Fruit fly (Drosophila melanogaster): ENCODE results near the gene mtSSB.

DNA sequence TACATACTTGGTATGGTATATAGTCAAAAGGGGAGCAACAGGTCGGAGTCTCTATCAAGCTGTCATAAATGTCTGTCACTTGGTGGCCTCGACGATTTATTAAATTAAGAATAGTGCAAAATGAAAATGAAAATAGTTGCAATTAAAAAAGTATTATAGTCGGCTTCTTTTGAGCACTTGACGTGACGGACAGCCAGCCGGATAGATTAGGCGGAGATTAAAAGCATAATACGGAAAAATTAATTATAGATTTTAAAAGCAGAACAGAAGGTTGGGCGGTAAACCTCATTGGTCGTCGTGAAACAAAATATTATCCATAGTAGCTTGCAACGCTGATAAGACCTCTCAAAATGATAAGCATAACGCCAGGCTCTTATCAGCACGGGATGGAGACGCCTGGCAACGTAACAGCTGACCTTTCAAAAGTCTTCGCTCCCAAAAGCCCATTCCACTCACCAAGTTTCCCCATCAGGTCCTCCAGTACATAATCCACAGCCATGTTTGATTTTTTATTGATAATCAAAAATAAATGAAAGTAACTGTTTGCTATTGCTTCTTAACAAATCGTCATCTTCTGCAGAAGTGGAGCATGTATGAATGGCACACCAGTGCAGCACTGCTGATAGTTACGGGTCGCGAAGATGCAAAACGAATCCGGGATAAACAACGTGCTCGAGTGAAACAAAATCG, 2.6 kb downstream of the mtSSB start:
- TF ChIP-seq psq (optimal IDR thresholded peaks at IDR 0.05) = no peak
- no peak for TF ChIP-seq Dll (optimal IDR thresholded peaks at IDR 0.05)

Measured in whole organism.